Fruit fly (Drosophila melanogaster): Measurements from ENCODE around the gene CG17475.

CG17475 gene

DNA sequence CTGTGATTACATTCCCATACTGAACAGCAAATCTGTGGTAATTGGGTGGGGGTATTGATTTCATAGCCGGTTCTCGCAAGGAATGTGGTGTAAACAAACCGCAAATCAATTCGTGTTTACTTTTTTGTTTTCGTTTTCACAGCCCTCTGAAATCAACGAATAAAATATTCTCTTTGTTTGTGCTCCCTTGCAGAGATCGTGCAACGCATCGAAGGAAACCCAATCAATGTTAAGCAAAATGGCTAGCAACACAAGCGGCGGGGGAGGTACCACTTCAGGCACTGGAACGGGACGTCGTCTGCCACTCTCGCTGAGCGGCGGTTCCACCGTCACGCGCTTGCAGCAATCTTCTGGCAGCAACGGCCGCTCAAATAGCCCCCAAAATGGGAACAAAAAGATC lies 47.8 kb downstream of the CG17475 start:
- TF ChIP-seq CG8478 (optimal IDR thresholded peaks at IDR 0.05): no peak
- TF ChIP-seq CTCF (optimal IDR thresholded peaks at IDR 0.05): no peak

DNA sequence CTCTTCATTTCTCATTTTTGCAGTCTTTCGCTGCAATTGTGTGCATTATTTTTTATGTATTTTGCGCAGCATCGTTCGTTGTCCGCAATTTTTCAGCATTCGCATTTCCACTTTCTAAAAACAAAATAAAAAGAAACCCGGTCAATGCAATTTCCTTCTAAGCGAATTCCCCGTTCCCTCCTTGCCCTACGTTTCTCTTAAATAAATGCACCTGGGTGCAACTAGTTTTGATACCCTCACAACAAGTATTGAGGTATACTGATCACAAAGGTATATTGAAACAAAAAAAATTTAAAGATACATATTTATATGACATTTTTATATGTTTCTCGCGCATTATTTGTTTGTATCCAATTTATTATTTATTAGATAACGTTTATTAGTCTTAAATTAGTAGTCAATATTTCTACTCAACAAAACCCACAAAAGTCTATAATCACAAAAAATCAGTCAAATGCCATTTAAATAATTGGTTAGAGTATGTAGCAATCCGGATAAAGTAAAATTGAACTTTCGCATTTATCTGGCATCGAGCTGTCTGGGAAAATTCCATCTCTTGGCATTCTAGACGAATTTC lies 48.8 kb downstream of the CG17475 start:
- TF ChIP-seq CTCF (optimal IDR thresholded peaks at IDR 0.05): no peak
- no peak for TF ChIP-seq CG8478 (optimal IDR thresholded peaks at IDR 0.05)

DNA sequence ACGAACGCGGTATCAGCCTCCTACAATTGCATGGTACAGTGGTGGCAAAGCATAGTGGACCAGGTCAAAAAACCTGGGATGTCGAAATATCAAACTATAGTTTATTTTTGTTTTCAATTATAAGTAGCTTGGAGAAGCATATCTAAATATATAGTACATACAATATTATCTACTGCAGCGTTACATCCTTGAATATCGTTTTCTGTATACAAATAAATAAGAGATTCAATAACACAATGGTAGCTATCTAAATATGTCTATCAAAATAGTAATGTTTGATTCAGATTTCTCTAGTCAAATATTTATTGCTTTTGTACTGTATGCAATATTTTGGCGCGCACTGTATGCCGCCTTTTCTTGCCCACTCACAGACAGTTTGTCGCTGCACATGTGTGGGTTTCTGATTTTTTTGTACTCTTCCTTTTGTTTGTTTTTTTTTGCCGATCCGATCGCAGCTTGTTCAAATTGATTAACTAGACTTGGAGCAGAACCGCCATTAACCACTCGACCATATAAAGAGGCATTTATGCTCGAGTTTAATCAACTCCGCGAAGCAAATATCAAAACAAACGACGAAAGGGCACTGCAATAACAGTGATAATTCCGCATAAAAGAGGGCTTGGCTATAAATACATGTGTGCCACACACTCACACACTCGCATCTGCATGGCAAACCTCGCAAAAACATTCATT lies 49.4 kb downstream of the CG17475 start:
- TF ChIP-seq CG8478 (optimal IDR thresholded peaks at IDR 0.05) (no peak), CTCF (optimal IDR thresholded peaks at IDR 0.05) (no peak)

DNA sequence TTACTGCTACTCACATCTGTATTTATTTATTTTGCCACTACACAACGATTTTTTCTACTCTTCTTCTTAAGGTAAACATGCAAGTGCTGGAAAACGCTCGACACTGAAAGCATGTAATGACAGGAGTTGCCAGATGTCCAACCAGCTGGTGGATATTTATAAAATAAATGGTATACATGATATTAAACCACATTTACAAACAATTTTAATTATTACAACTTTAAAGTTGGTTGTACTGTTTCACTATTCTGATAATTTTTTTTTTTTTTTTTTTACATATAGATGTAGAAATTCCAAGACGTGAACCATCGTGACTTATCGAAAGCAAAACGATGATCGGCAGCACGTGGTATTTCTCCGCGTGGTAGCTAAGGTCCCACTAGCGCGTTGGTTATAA lies 50.4 kb downstream of the CG17475 start, which contains the start of the genes Keap1 and kuk:
Gene Keap1, minus strand, starts transcription at position 87 of the 397 bp plus-strand sequence.
Gene kuk, plus strand, starts transcription at position 386 of the 397 bp plus-strand sequence.
- TF ChIP-seq CG8478 (optimal IDR thresholded peaks at IDR 0.05) (no peak), CTCF (optimal IDR thresholded peaks at IDR 0.05) (peak in 1 of 2 experiments; percentile 54)
